Worm (Caenorhabditis elegans) whole organism, L3 larva: ENCODE data around the gene sra-3.

Experiments
- ZK546.5 ChIP-seq: sonication (generic microtip); optimal IDR thresholded peaks from 2 replicates; lab custom pipeline; 2017; ENCODE audit warnings: missing biosample characterization, missing genetic modification characterization
- daf-12 ChIP-seq: fragments of 150-350 bp; optimal IDR thresholded peaks from 2 replicates; lab custom pipeline; 2014; ENCODE audit warnings: missing biosample characterization, missing genetic modification reagents, missing genetic modification characterization
- fkh-10 ChIP-seq: sonication (generic microtip); optimal IDR thresholded peaks from 2 replicates; lab custom pipeline; 2017; ENCODE audit warnings: missing biosample characterization, missing genetic modification reagents, missing genetic modification characterization
- lin-15B ChIP-seq: fragments of 150-350 bp; optimal IDR thresholded peaks from 2 replicates; lab custom pipeline; 2014; ENCODE audit warnings: missing biosample characterization, missing genetic modification characterization
- lin-39 ChIP-seq: fragments of 150-350 bp; optimal IDR thresholded peaks from 2 replicates; lab custom pipeline; 2018; ENCODE audit warnings: missing biosample characterization, missing genetic modification reagents, missing genetic modification characterization
- nhr-77 ChIP-seq: fragments of 150-350 bp; optimal IDR thresholded peaks from 2 replicates; lab custom pipeline; 2014; ENCODE audit warnings: missing biosample characterization, missing genetic modification characterization
- pha-4 ChIP-seq: fragments of 150-350 bp; optimal IDR thresholded peaks from 2 replicates; lab custom pipeline; 2014; ENCODE audit warnings: missing biosample characterization, missing genetic modification reagents, missing genetic modification characterization
- zag-1 ChIP-seq: fragments of 150-350 bp; optimal IDR thresholded peaks from 2 replicates; lab custom pipeline; 2014; ENCODE audit warnings: missing biosample characterization, missing genetic modification characterization
- ztf-11 ChIP-seq: fragments of 150-350 bp; optimal IDR thresholded peaks from 2 replicates; lab custom pipeline; 2014; ENCODE audit warnings: missing biosample characterization, missing genetic modification characterization

ce11 chrII:9575670-9576069, 35.0 kb upstream of the sra-3 start, which contains the start of gene exc-7:
- no peak for TF ChIP-seq ztf-11 (tag; lab: Kevin White, UChicago)
- TF ChIP-seq ZK546.5 (tag; lab: Kevin White, UChicago) = no peak
- TF ChIP-seq daf-12 (tag; lab: Kevin White, UChicago) = no peak
- TF ChIP-seq fkh-10 (GFP tag; lab: Kevin White, UChicago) = no peak
- no peak for TF ChIP-seq lin-39 (tag; lab: Kevin White, UChicago)
- TF ChIP-seq zag-1 (tag; lab: Kevin White, UChicago) = no peak
- no peak for TF ChIP-seq nhr-77 (tag; lab: Kevin White, UChicago)
- no peak for TF ChIP-seq lin-15B (tag; lab: Kevin White, UChicago)
- TF ChIP-seq pha-4 (tag; lab: Kevin White, UChicago) = no peak
